Worm (Caenorhabditis elegans) whole organism, midembryonic: Measurements from ENCODE around the gene T19H12.6.

Experiments
- T22C8.4 ChIP-seq: fragments of 200-800 bp; sonication (Bioruptor generic); IDR thresholded peaks from 2 replicates; pipeline ENCODE4 v1.3.6; 2022; ENCODE audit warnings: missing genetic modification characterization, missing compliant biosample characterization
- cog-1 ChIP-seq: sonication (generic microtip); optimal IDR thresholded peaks from 2 replicates; lab custom pipeline; 2016; ENCODE audit warnings: missing genetic modification characterization, missing compliant biosample characterization
- flt-1 ChIP-seq: fragments of 200-800 bp; sonication (Bioruptor generic); IDR thresholded peaks from 2 replicates; pipeline ENCODE4 v1.3.6; 2022; ENCODE audit warnings: missing genetic modification characterization, missing compliant biosample characterization
- klf-2 ChIP-seq: fragments of 200-800 bp; sonication (Bioruptor generic); conservative IDR thresholded peaks from 2 replicates; pipeline ENCODE4 v1.3.6; 2022; ENCODE audit warnings: missing genetic modification reagents, missing genetic modification characterization, missing compliant biosample characterization
- med-1 ChIP-seq: sonication (generic microtip); optimal IDR thresholded peaks from 2 replicates; lab custom pipeline; 2017; ENCODE audit warnings: missing genetic modification characterization, mild to moderate bottlenecking, missing compliant biosample characterization, antibody characterized with exemption, missing genetic modification reagents; ENCODE audit not compliant: insufficient read depth
- ref-1 ChIP-seq: fragments of 200-800 bp; sonication (Bioruptor generic); conservative IDR thresholded peaks from 2 replicates; pipeline ENCODE4 v1.3.6; 2022; ENCODE audit warnings: missing genetic modification reagents, missing genetic modification characterization, missing compliant biosample characterization
- tab-1 ChIP-seq: fragments of 200-800 bp; sonication (Bioruptor generic); IDR thresholded peaks from 2 replicates; pipeline ENCODE4 v1.3.6; 2022; ENCODE audit warnings: missing genetic modification characterization, missing compliant biosample characterization
- ztf-23 ChIP-seq: fragments of 200-800 bp; sonication (Bioruptor generic); IDR thresholded peaks from 2 replicates; pipeline ENCODE4 v1.3.6; 2022; ENCODE audit warnings: missing genetic modification reagents, missing genetic modification characterization, missing compliant biosample characterization
- ztf-29 ChIP-seq: fragments of 200-800 bp; sonication (Bioruptor generic); IDR thresholded peaks from 2 replicates; pipeline ENCODE4 v1.3.6; 2022; ENCODE audit warnings: missing genetic modification reagents, missing genetic modification characterization, missing compliant biosample characterization

DNA sequence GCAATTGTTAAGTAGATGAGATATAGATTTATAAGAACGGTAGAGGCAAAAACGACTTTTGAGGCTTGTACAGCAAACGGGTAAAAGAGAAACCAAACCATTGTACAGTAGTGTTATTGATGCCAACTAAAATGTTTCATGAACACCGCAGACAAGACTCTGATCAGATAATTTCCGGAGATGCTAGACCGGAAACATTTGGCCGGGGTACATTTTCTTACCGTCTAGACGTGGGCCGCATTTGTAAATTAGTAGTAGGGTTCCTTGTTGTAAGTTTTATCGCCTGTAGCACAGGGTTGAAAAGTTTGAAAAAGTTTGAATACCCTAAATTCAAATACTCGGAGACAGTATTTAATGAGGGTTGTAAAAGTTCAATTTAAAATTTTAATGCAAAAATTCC lies 3.9 kb upstream of the T19H12.6 start, which contains the start of gene str-32:
- no peak for TF ChIP-seq cog-1
- TF ChIP-seq klf-2 (GFP tag; lab: Robert Waterston, UW) = no peak
- no peak for TF ChIP-seq ztf-23 (GFP tag; lab: Robert Waterston, UW)
- TF ChIP-seq tab-1 (GFP tag; lab: Robert Waterston, UW) = no peak
- no peak for TF ChIP-seq flt-1 (GFP tag; lab: Robert Waterston, UW)
- no peak for TF ChIP-seq ref-1 (GFP tag; lab: Robert Waterston, UW)
- no peak for TF ChIP-seq ztf-29 (GFP tag; lab: Robert Waterston, UW)
- TF ChIP-seq T22C8.4 (GFP tag; lab: Robert Waterston, UW) = no peak
- no peak for TF ChIP-seq med-1 (GFP tag; lab: Kevin White, UChicago)
